Worm (Caenorhabditis elegans): ENCODE measurements around the gene srh-248.

The srh-248 gene

DNA sequence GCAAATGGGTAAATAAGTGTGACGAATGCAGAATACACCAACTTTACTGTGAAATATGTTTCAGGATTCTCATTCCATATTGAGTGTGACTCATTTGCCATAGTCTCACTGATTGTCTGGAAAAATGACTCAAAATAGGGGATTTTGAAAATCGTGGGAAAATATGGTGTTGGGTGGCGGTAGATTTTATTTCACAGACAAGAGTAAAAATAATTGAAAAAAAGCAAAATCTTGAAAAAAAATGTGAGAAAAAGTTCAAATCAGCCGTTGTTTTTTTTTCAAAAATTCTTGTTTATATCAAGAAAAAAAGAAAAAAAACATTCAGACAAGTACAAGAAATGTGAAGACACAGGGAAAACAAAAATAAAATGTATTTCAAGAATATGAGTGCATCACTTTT, 32.6 kb downstream of the srh-248 start, which contains the start of gene srh-38:
Gene srh-38 (minus strand): TSS at position 101 of the 400 bp plus-strand sequence.
- TF ChIP-seq madf-6 (GFP tag; IDR thresholded peaks at IDR 0.05) (no peak), pha-4 (tag; optimal IDR thresholded peaks at IDR 0.05) (no peak)

DNA sequence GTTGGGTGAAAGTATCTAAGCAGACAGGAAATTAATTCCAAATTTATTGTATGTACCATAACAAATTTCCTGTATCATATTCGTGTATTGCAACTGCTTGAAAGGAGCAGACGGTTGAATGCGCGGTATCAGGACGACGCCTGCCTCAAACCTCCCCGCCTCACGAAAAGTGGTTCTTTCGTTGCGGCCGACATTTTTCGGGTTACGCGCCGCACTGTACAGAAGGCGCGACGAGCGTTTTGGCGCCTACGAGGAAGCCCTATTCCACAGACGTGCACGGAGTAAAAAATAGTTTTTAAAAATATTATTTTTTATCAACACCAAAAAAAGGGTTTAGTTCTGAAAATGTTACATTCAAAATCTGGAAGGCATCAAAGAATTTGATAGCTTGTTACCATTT, 35.1 kb downstream of the srh-248 start:
- TF ChIP-seq efl-1 (GFP tag; optimal IDR thresholded peaks at IDR 0.05) (no peak), snpc-4 (GFP tag; optimal IDR thresholded peaks at IDR 0.05) (peak; percentile 87), snpc-4 (tag; optimal IDR thresholded peaks at IDR 0.05) (peak; percentile 64 to 95 (median 82)), hmg-1.2 (GFP tag; IDR thresholded peaks at IDR 0.05) (peak; percentile 60; the same call in 1 of the 2 replicates), B0035.1 (tag; optimal IDR thresholded peaks at IDR 0.05) (no peak), ceh-100 (GFP tag; IDR thresholded peaks at IDR 0.05) (no peak), snpc-1.1 (tag; optimal IDR thresholded peaks at IDR 0.05; ENCODE audit: insufficient read depth) (peak; percentile 86), hlh-26 (GFP tag; conservative IDR thresholded peaks at IDR 0.05) (no peak)

DNA sequence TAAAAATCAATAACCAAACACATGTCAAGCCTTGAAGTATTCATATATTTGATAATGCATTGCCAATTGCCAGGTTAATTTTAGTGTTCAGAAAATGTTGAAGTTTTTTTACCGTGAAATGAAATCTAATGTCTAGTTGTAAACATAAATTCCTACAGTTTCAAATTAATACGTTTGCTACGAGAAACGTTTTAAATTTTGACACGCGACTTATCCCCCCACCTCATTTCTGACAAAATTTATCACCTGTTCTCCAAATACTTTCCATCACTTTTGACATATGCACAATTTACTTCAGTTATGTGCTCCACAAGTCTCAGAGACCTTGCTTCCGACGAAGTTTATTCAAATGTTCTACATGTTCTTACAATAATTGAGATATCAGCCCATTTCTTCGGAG, 41.3 kb downstream of the srh-248 start, which contains the start of gene srh-146:
Gene srh-146 (plus strand): TSS at position 301 of the 400 bp plus-strand sequence.
- TF ChIP-seq dpff-1 (tag; optimal IDR thresholded peaks at IDR 0.05), result no peak
- TF ChIP-seq lir-1 (GFP tag; conservative IDR thresholded peaks at IDR 0.05), result no peak

DNA sequence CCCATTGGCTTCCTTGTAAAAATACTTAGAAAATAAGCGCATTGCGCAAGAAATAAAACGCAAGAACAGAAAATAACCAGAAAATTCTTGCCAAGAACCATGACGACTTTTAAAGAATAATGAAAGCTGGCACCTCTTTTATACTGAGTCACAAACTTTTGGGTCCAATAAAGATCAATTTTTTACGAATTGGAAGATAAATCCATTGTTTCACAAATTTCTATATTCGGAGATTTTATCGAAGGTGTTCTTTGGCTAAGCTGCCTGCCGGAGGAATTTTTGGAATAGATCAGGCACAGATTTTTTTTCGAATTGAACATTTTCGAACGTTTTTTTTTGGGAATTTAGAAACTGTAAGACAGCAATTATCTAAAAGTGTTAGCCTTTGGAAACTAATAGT, 42.3 kb downstream of the srh-248 start, which contains the start of gene C31B8.9:
Gene C31B8.9 (minus strand): TSS at position 101 of the 400 bp plus-strand sequence.
- no peak for TF ChIP-seq hsf-1 (GFP tag; IDR thresholded peaks at IDR 0.05)
- TF ChIP-seq F52B5.7 (tag; optimal IDR thresholded peaks at IDR 0.05), result no peak
- no peak for TF ChIP-seq F23B12.7 (tag; optimal IDR thresholded peaks at IDR 0.05; ENCODE audit: insufficient read depth)
- no peak for TF ChIP-seq ztf-3 (GFP tag; optimal IDR thresholded peaks at IDR 0.05)
- TF ChIP-seq ceh-91 (GFP tag; IDR thresholded peaks at IDR 0.05), result no peak
- TF ChIP-seq tlf-1 (GFP tag; optimal IDR thresholded peaks at IDR 0.05), result no peak
- no peak for TF ChIP-seq ceh-27 (GFP tag; optimal IDR thresholded peaks at IDR 0.05)
- TF ChIP-seq F10E7.11 (tag; optimal IDR thresholded peaks at IDR 0.05), result no peak
- TF ChIP-seq attf-6 (GFP tag; IDR thresholded peaks at IDR 0.05), result no peak
- no peak for TF ChIP-seq Y53G8AR.9 (GFP tag; conservative IDR thresholded peaks at IDR 0.05)
- TF ChIP-seq lsy-27 (tag; optimal IDR thresholded peaks at IDR 0.05; ENCODE audit: borderline replicate concordance, insufficient read depth), result no peak
- no peak for TF ChIP-seq madf-10 (tag; optimal IDR thresholded peaks at IDR 0.05)
- no peak for TF ChIP-seq Y67H2A.10 (GFP tag; conservative IDR thresholded peaks at IDR 0.05)
- TF ChIP-seq him-1 (tag; optimal IDR thresholded peaks at IDR 0.05), result no peak
- TF ChIP-seq lir-1 (GFP tag; conservative IDR thresholded peaks at IDR 0.05), result no peak
- TF ChIP-seq zfh-2 (GFP tag; conservative IDR thresholded peaks at IDR 0.05), result no peak

DNA sequence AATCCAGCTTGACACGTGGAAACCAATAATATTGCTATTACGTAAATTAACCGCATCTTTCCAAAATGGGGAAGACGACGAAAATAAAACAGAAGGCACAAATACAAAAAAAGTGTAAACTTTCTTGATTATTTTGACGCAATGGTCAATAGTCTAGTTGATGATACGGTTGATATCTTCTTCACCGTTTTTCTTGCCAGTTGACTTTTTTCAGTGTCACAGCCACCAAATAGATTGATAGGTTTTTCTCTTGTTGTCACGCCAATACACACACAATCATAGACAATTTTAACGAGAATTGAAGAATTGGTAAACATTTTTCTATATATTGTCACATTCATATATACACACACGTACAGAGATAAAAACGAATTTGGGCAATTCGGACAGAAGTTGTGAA, 45.7 kb downstream of the srh-248 start, which contains the start of gene zmp-3:
Gene zmp-3 (minus strand): TSS at position 101 of the 400 bp plus-strand sequence.
- no peak for TF ChIP-seq B0035.1 (tag; optimal IDR thresholded peaks at IDR 0.05)
- TF ChIP-seq Y53G8AR.9 (GFP tag; conservative IDR thresholded peaks at IDR 0.05), result no peak
- TF ChIP-seq egl-44 (GFP tag; IDR thresholded peaks at IDR 0.05), result no peak
- TF ChIP-seq F39B2.1 (GFP tag; IDR thresholded peaks at IDR 0.05), result no peak
- no peak for TF ChIP-seq F55B11.4 (tag; optimal IDR thresholded peaks at IDR 0.05; ENCODE audit: borderline replicate concordance, insufficient read depth)
- no peak for TF ChIP-seq lag-1 (GFP tag; IDR thresholded peaks at IDR 0.05)
- TF ChIP-seq hsf-1 (GFP tag; IDR thresholded peaks at IDR 0.05), result no peak
- TF ChIP-seq ztf-28 (GFP tag; IDR thresholded peaks at IDR 0.05), result no peak
- TF ChIP-seq dox-1 (GFP tag; IDR thresholded peaks at IDR 0.05), result no peak
- TF ChIP-seq ceh-79 (tag; optimal IDR thresholded peaks at IDR 0.05), result no peak
- TF ChIP-seq aptf-3 (GFP tag; IDR thresholded peaks at IDR 0.05), result no peak
- TF ChIP-seq F37B4.10 (GFP tag; IDR thresholded peaks at IDR 0.05), result no peak
- no peak for TF ChIP-seq ceh-27 (GFP tag; optimal IDR thresholded peaks at IDR 0.05)
- no peak for TF ChIP-seq ama-1 (optimal IDR thresholded peaks at IDR 0.05)
- TF ChIP-seq ama-1 (GFP tag; optimal IDR thresholded peaks at IDR 0.05), result no peak
- no peak for TF ChIP-seq ekl-4 (GFP tag; IDR thresholded peaks at IDR 0.05)
- no peak for TF ChIP-seq aptf-2 (GFP tag; conservative IDR thresholded peaks at IDR 0.05)
- TF ChIP-seq somi-1 (GFP tag; optimal IDR thresholded peaks at IDR 0.05), result no peak
